Fruit fly (Drosophila melanogaster) whole organism, embryonic: ENCODE data around the gene CG9795.

Experiments used
- CG10565 ChIP-seq: fragments of 200-800 bp; sonication (Bioruptor generic); optimal IDR thresholded peaks from 3 replicates; lab custom pipeline; 2016; ENCODE audit warnings: missing biosample characterization, mild to moderate bottlenecking, missing genetic modification characterization
- CG10979 ChIP-seq: fragments of 200-800 bp; sonication (Bioruptor generic); optimal IDR thresholded peaks from 2 replicates; lab custom pipeline; 2018; ENCODE audit warnings: missing biosample characterization, mild to moderate bottlenecking, missing genetic modification characterization, moderate library complexity
- CG13424 ChIP-seq: fragments of 200-800 bp; sonication (Bioruptor generic); optimal IDR thresholded peaks from 2 replicates; lab custom pipeline; 2019; ENCODE audit warnings: missing biosample characterization, mild to moderate bottlenecking, missing genetic modification characterization, moderate library complexity
- CG14441 ChIP-seq: fragments of 200-800 bp; sonication (Bioruptor generic); IDR thresholded peaks from 2 replicates; pipeline ENCODE4 v1.3.6; 2022; ENCODE audit warnings: missing biosample characterization, missing genetic modification characterization
- CG1603 ChIP-seq: fragments of 200-800 bp; sonication (Bioruptor generic); optimal IDR thresholded peaks from 2 replicates; lab custom pipeline; 2019; ENCODE audit warnings: missing biosample characterization, mild to moderate bottlenecking, missing genetic modification characterization, moderate library complexity
- CG16815 ChIP-seq: fragments of 200-800 bp; sonication (Bioruptor generic); optimal IDR thresholded peaks from 3 replicates; lab custom pipeline; 2017; ENCODE audit warnings: missing biosample characterization, mild to moderate bottlenecking, missing genetic modification characterization
- CG17328 ChIP-seq: fragments of 200-800 bp; sonication (Bioruptor generic); IDR thresholded peaks from 2 replicates; pipeline ENCODE4 v1.3.6; 2022; ENCODE audit warnings: missing biosample characterization, missing genetic modification characterization
- CG17829 ChIP-seq: fragments of 200-800 bp; optimal IDR thresholded peaks from 2 replicates; lab custom pipeline; 2019; ENCODE audit warnings: missing biosample characterization, mild to moderate bottlenecking, missing genetic modification characterization, moderate library complexity
- CG3281 ChIP-seq: fragments of 200-800 bp; sonication (Bioruptor generic); optimal IDR thresholded peaks from 3 replicates; lab custom pipeline; 2017; ENCODE audit warnings: missing biosample characterization, mild to moderate bottlenecking, missing genetic modification characterization
- CG3407 ChIP-seq: fragments of 200-800 bp; sonication (Bioruptor generic); optimal IDR thresholded peaks from 2 replicates; lab custom pipeline; 2018; ENCODE audit warnings: missing biosample characterization, mild to moderate bottlenecking, missing genetic modification characterization
- CG3995 ChIP-seq: fragments of 200-800 bp; sonication (Bioruptor generic); optimal IDR thresholded peaks from 3 replicates; lab custom pipeline; 2016; ENCODE audit warnings: missing biosample characterization, missing genetic modification characterization
- CG4617 ChIP-seq: fragments of 200-800 bp; sonication (Bioruptor generic); optimal IDR thresholded peaks from 3 replicates; lab custom pipeline; 2016; ENCODE audit warnings: missing biosample characterization, missing genetic modification characterization, borderline replicate concordance
- CG5180 ChIP-seq: fragments of 200-800 bp; sonication (Bioruptor generic); optimal IDR thresholded peaks from 3 replicates; lab custom pipeline; 2017; ENCODE audit warnings: missing biosample characterization, missing genetic modification characterization, mild to moderate bottlenecking, moderate library complexity, missing genetic modification reagents
- CG5953 ChIP-seq: fragments of 200-800 bp; sonication (Bioruptor generic); IDR thresholded peaks from 2 replicates; pipeline ENCODE4 v1.3.6; 2022; ENCODE audit warnings: missing biosample characterization, missing genetic modification characterization
- CG6813 ChIP-seq: fragments of 200-800 bp; sonication (Bioruptor generic); optimal IDR thresholded peaks from 2 replicates; lab custom pipeline; 2017; ENCODE audit warnings: missing biosample characterization, missing genetic modification characterization, mild to moderate bottlenecking, moderate library complexity, missing genetic modification reagents
- CG6854 ChIP-seq: fragments of 200-800 bp; sonication (Bioruptor generic); optimal IDR thresholded peaks from 3 replicates; lab custom pipeline; 2017; ENCODE audit warnings: missing biosample characterization, mild to moderate bottlenecking, missing genetic modification characterization
- CG9609 ChIP-seq: fragments of 200-800 bp; sonication (Bioruptor generic); optimal IDR thresholded peaks from 3 replicates; lab custom pipeline; 2016; ENCODE audit warnings: missing biosample characterization, missing genetic modification characterization
- CTCF ChIP-seq: fragments of 200-800 bp; sonication (Bioruptor generic); optimal IDR thresholded peaks from 2 replicates; lab custom pipeline; 2017; ENCODE audit warnings: missing biosample characterization, mild to moderate bottlenecking, missing genetic modification characterization, moderate library complexity
- CkIIα-i1 ChIP-seq: fragments of 200-800 bp; sonication (Bioruptor generic); IDR thresholded peaks from 2 replicates; pipeline ENCODE4 v1.3.6; 2022; ENCODE audit warnings: missing biosample characterization, missing genetic modification characterization
- D19B ChIP-seq: fragments of 200-800 bp; sonication (Bioruptor generic); optimal IDR thresholded peaks from 2 replicates; lab custom pipeline; 2017; ENCODE audit warnings: missing biosample characterization, mild to moderate bottlenecking, missing genetic modification characterization
- Deaf1 ChIP-seq: fragments of 200-800 bp; optimal IDR thresholded peaks from 3 replicates; lab custom pipeline; 2019; ENCODE audit warnings: missing biosample characterization, mild to moderate bottlenecking, missing genetic modification characterization, moderate library complexity
- Fer1 ChIP-seq: fragments of 200-800 bp; sonication (Bioruptor generic); optimal IDR thresholded peaks from 2 replicates; lab custom pipeline; 2017; ENCODE audit warnings: missing biosample characterization, mild to moderate bottlenecking, missing genetic modification characterization
- H15 ChIP-seq: fragments of 200-800 bp; sonication (Bioruptor generic); IDR thresholded peaks from 3 replicates; pipeline ENCODE4 v1.3.6; 2022; ENCODE audit warnings: missing biosample characterization, missing genetic modification characterization
- HLH3B ChIP-seq: fragments of 200-800 bp; sonication (Bioruptor generic); IDR thresholded peaks from 2 replicates; pipeline ENCODE4 v1.3.6; 2022; ENCODE audit warnings: missing biosample characterization, missing genetic modification characterization
- HLH54F ChIP-seq: fragments of 200-800 bp; sonication (Bioruptor generic); optimal IDR thresholded peaks from 3 replicates; lab custom pipeline; 2016; ENCODE audit warnings: missing biosample characterization, missing genetic modification characterization
- Max ChIP-seq: fragments of 200-800 bp; sonication (Bioruptor generic); optimal IDR thresholded peaks from 2 replicates; lab custom pipeline; 2016; ENCODE audit warnings: missing biosample characterization, mild to moderate bottlenecking, missing genetic modification characterization
- Ssrp ChIP-seq: fragments of 200-800 bp; sonication (Bioruptor generic); optimal IDR thresholded peaks from 2 replicates; lab custom pipeline; 2018; ENCODE audit warnings: missing biosample characterization, mild to moderate bottlenecking, missing genetic modification characterization, moderate library complexity
- al ChIP-seq: fragments of 200-800 bp; sonication (Bioruptor generic); IDR thresholded peaks from 2 replicates; pipeline ENCODE4 v1.3.6; 2022; ENCODE audit warnings: missing biosample characterization, missing genetic modification characterization
- cad ChIP-seq: fragments of >200 bp; optimal IDR thresholded peaks from 2 replicates; lab custom pipeline; 2017; ENCODE audit warnings: missing biosample characterization, missing genetic modification characterization
- cato ChIP-seq: fragments of 200-800 bp; sonication (Bioruptor generic); optimal IDR thresholded peaks from 2 replicates; lab custom pipeline; 2016; ENCODE audit warnings: missing biosample characterization, missing genetic modification characterization, borderline replicate concordance
- caup ChIP-seq: fragments of 200-800 bp; sonication (Bioruptor generic); optimal IDR thresholded peaks from 3 replicates; lab custom pipeline; 2017; ENCODE audit warnings: missing biosample characterization, mild to moderate bottlenecking, missing genetic modification characterization, moderate library complexity; ENCODE audit not compliant: severe bottlenecking
- dan ChIP-seq: fragments of 200-800 bp; sonication (Bioruptor generic); IDR thresholded peaks from 2 replicates; pipeline ENCODE4 v1.3.6; 2022; ENCODE audit warnings: missing biosample characterization, missing genetic modification characterization
- ftz-f1 ChIP-seq: fragments of 200-800 bp; sonication (Bioruptor generic); optimal IDR thresholded peaks from 2 replicates; lab custom pipeline; 2016; ENCODE audit warnings: missing biosample characterization, missing genetic modification characterization
- gce ChIP-seq: fragments of 200-800 bp; sonication (Bioruptor generic); IDR thresholded peaks from 3 replicates; pipeline ENCODE4 v1.3.6; 2022; ENCODE audit warnings: missing biosample characterization, missing genetic modification characterization
- gcm ChIP-seq: fragments of 200-800 bp; sonication (Bioruptor generic); optimal IDR thresholded peaks from 2 replicates; lab custom pipeline; 2019; ENCODE audit warnings: missing biosample characterization, mild to moderate bottlenecking, missing genetic modification characterization, moderate library complexity
- gem ChIP-seq: fragments of 200-800 bp; sonication (Bioruptor generic); optimal IDR thresholded peaks from 2 replicates; lab custom pipeline; 2019; ENCODE audit warnings: missing biosample characterization, mild to moderate bottlenecking, missing genetic modification characterization, moderate library complexity
- gt ChIP-seq: fragments of 200-800 bp; sonication (Bioruptor generic); IDR thresholded peaks from 2 replicates; pipeline ENCODE4 v1.3.6; 2022; ENCODE audit warnings: missing biosample characterization, missing genetic modification characterization
- jing ChIP-seq: fragments of 200-800 bp; sonication (Bioruptor generic); optimal IDR thresholded peaks from 2 replicates; lab custom pipeline; 2018; ENCODE audit warnings: missing biosample characterization, mild to moderate bottlenecking, missing genetic modification characterization
- kay ChIP-seq: fragments of 200-800 bp; sonication (Bioruptor generic); optimal IDR thresholded peaks from 2 replicates; lab custom pipeline; 2016; ENCODE audit warnings: missing biosample characterization, missing genetic modification characterization
- ken ChIP-seq: fragments of 200-800 bp; sonication (Bioruptor generic); IDR thresholded peaks from 3 replicates; pipeline ENCODE4 v1.3.6; 2022; ENCODE audit warnings: missing biosample characterization, missing genetic modification characterization
- maf-S ChIP-seq: fragments of 200-800 bp; sonication (Bioruptor generic); optimal IDR thresholded peaks from 2 replicates; lab custom pipeline; 2016; ENCODE audit warnings: missing biosample characterization, missing genetic modification characterization
- mirr ChIP-seq: fragments of 200-800 bp; sonication (Bioruptor generic); optimal IDR thresholded peaks from 3 replicates; lab custom pipeline; 2018; ENCODE audit warnings: missing biosample characterization, mild to moderate bottlenecking, missing genetic modification characterization
- onecut ChIP-seq: fragments of 200-800 bp; sonication (Bioruptor generic); IDR thresholded peaks from 2 replicates; pipeline ENCODE4 v1.3.6; 2022; ENCODE audit warnings: missing biosample characterization, missing genetic modification characterization
- pb ChIP-seq: fragments of 200-800 bp; sonication (Bioruptor generic); optimal IDR thresholded peaks from 3 replicates; lab custom pipeline; 2016; ENCODE audit warnings: missing biosample characterization, missing genetic modification characterization
- row ChIP-seq: fragments of 200-800 bp; sonication (Bioruptor generic); IDR thresholded peaks from 3 replicates; pipeline ENCODE4 v1.3.6; 2022; ENCODE audit warnings: missing biosample characterization, missing genetic modification characterization
- sim ChIP-seq: fragments of 200-800 bp; sonication (Bioruptor generic); IDR thresholded peaks from 2 replicates; pipeline ENCODE4 v1.3.6; 2022; ENCODE audit warnings: missing biosample characterization, missing genetic modification characterization
- sisA ChIP-seq: fragments of 200-800 bp; sonication (Bioruptor generic); IDR thresholded peaks from 2 replicates; pipeline ENCODE4 v1.3.6; 2022; ENCODE audit warnings: missing biosample characterization, missing genetic modification characterization
- so ChIP-seq: fragments of 200-800 bp; sonication (Bioruptor generic); IDR thresholded peaks from 3 replicates; pipeline ENCODE4 v1.3.6; 2022; ENCODE audit warnings: missing biosample characterization, missing genetic modification characterization
- stc ChIP-seq: fragments of 200-800 bp; sonication (Bioruptor generic); IDR thresholded peaks from 2 replicates; pipeline ENCODE4 v1.3.6; 2022; ENCODE audit warnings: missing biosample characterization, missing genetic modification characterization
- tup ChIP-seq: fragments of 200-800 bp; sonication (Bioruptor generic); optimal IDR thresholded peaks from 2 replicates; lab custom pipeline; 2016; ENCODE audit warnings: missing biosample characterization, mild to moderate bottlenecking, missing genetic modification characterization, moderate library complexity
- vvl ChIP-seq: fragments of 200-800 bp; sonication (Bioruptor generic); IDR thresholded peaks from 2 replicates; pipeline ENCODE4 v1.3.6; 2022; ENCODE audit warnings: missing biosample characterization, missing genetic modification characterization
- yki ChIP-seq: fragments of >200 bp; optimal IDR thresholded peaks from 3 replicates; lab custom pipeline; 2018

Gene CG9795

DNA sequence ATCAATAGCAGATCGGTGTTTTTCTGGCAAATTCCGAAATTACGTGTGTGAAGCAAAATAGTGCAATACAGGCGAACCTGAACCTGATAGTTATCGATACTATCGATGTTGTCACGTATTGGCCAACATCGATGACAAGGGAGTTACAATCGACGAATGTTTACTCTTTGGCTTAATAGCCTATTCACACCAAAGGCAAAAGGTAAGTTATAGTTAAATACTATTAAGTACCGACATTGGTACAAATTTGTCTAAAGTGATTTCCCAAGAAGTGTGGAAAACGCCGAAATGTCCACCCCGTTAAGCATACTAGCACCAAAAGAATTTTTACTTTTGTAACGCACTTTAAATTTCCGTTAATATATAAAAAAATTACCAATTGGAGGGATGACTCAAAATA, 14.5 kb downstream of the CG9795 start, which contains the start of gene CG9776 (continued):
- TF ChIP-seq gce (GFP tag; lab: Robert Waterston, UW) (0 out of 3 replicates have a peak, but pooled peaks have one; percentile 10), cato (GFP tag; lab: Kevin White, UChicago) (peak; percentile 38), dan (no peak), sim (GFP tag; lab: Robert Waterston, UW) (no peak), so (GFP tag; lab: Robert Waterston, UW) (no peak), kay (GFP tag; lab: Kevin White, UChicago) (peak; percentile 53), maf-S (GFP tag; lab: Kevin White, UChicago) (peak; percentile 33), CG6854 (GFP tag; lab: Kevin White, UChicago) (no peak), Max (GFP tag; lab: Kevin White, UChicago) (peak; percentile 64), CG10565 (no peak), ftz-f1 (GFP tag; lab: Kevin White, UChicago) (peak; percentile 54), CG3281 (GFP tag; lab: Kevin White, UChicago) (no peak), D19B (GFP tag; lab: Kevin White, UChicago) (peak; percentile 15), CTCF (GFP tag; lab: Kevin White, UChicago) (no peak), Deaf1 (tag; lab: Kevin White, UChicago) (no peak), CkIIα-i1 (GFP tag; lab: Robert Waterston, UW) (0 out of 2 replicates have a peak, but pooled peaks have one; percentile 4), jing (no peak), mirr (GFP tag; lab: Kevin White, UChicago) (no peak), tup (GFP tag; lab: Kevin White, UChicago) (peak; percentile 19), CG13424 (peak; percentile 62), HLH54F (GFP tag; lab: Kevin White, UChicago) (peak; percentile 71), CG6813 (GFP tag; lab: Kevin White, UChicago) (no peak), gem (tag; lab: Kevin White, UChicago) (no peak), ken (GFP tag; lab: Robert Waterston, UW) (peak; percentile 53; the same call in 2 of the 3 replicates), CG4617 (GFP tag; lab: Kevin White, UChicago) (peak; percentile 94), CG17829 (tag; lab: Kevin White, UChicago) (peak; percentile 82), Fer1 (GFP tag; lab: Kevin White, UChicago) (no peak), onecut (GFP tag; lab: Robert Waterston, UW) (peak; percentile 33; the same call in 1 of the 2 replicates), cad (GFP tag; lab: Kevin White, UChicago) (no peak), gcm (GFP tag; lab: Kevin White, UChicago) (no peak), CG17328 (GFP tag; lab: Robert Waterston, UW) (peak; percentile 38; the same call in 1 of the 2 replicates), row (GFP tag; lab: Robert Waterston, UW) (peak; percentile 87), gt (GFP tag; lab: Robert Waterston, UW) (no peak), yki (no peak), CG3995 (peak; percentile 93), CG9609 (GFP tag; lab: Kevin White, UChicago) (peak; percentile 65), CG10979 (tag; lab: Kevin White, UChicago) (no peak), CG1603 (tag; lab: Kevin White, UChicago) (peak; percentile 95), sisA (GFP tag; lab: Robert Waterston, UW) (no peak; the same call in 1 of the 2 replicates), CG5180 (GFP tag; lab: Kevin White, UChicago) (no peak), CG14441 (GFP tag; lab: Robert Waterston, UW) (no peak; the same call in 1 of the 2 replicates), HLH3B (peak; percentile 43), caup (no peak), vvl (GFP tag; lab: Robert Waterston, UW) (peak; percentile 31; the same call in 1 of the 2 replicates), pb (GFP tag; lab: Kevin White, UChicago) (no peak), Ssrp (peak; percentile 64), CG3407 (no peak), stc (GFP tag; lab: Robert Waterston, UW) (no peak), CG16815 (GFP tag; lab: Kevin White, UChicago) (no peak), al (GFP tag; lab: Robert Waterston, UW) (no peak; the same call in 1 of the 2 replicates), CG5953 (GFP tag; lab: Robert Waterston, UW) (no peak), H15 (GFP tag; lab: Robert Waterston, UW) (0 out of 3 replicates have a peak, but pooled peaks have one; percentile 13)
